Fruit fly (Drosophila melanogaster): Measurements from ENCODE around the gene fuss.

The fuss gene

dm6 chr4:980475-980856, 2.2 kb upstream of the fuss start:
- TF ChIP-seq CG3281 (GFP tag; optimal IDR thresholded peaks at IDR 0.05) (no peak), CG9876 (GFP tag; optimal IDR thresholded peaks at IDR 0.05) (no peak), CG14860 (GFP tag; IDR thresholded peaks at IDR 0.05; ENCODE audit: partially characterized antibody) (peak; percentile 76), CG31388 (GFP tag; optimal IDR thresholded peaks at IDR 0.05) (no peak), Nf-YB (GFP tag; optimal IDR thresholded peaks at IDR 0.05) (no peak), Myb (GFP tag; optimal IDR thresholded peaks at IDR 0.05) (no peak), Hr78 (GFP tag; optimal IDR thresholded peaks at IDR 0.05) (no peak), croc (GFP tag; conservative IDR thresholded peaks at IDR 0.05) (no peak), HmgZ (tag; optimal IDR thresholded peaks at IDR 0.05) (no peak), pnt (GFP tag; optimal IDR thresholded peaks at IDR 0.05) (no peak), CG1603 (tag; optimal IDR thresholded peaks at IDR 0.05) (no peak), CG9215 (GFP tag; IDR thresholded peaks at IDR 0.05) (no peak), MBD-R2 (GFP tag; IDR thresholded peaks at IDR 0.05) (no peak), jumu (GFP tag; optimal IDR thresholded peaks at IDR 0.05) (no peak), tna (GFP tag; IDR thresholded peaks at IDR 0.05; ENCODE audit: partially characterized antibody) (peak; percentile 54; the same call in 1 of the 2 replicates), Hmx (GFP tag; optimal IDR thresholded peaks at IDR 0.05) (no peak), gcm (GFP tag; optimal IDR thresholded peaks at IDR 0.05) (no peak), grn (GFP tag; optimal IDR thresholded peaks at IDR 0.05) (no peak), Oaz (GFP tag; IDR thresholded peaks at IDR 0.05) (no peak), Lim3 (GFP tag; IDR thresholded peaks at IDR 0.05) (no peak), H15 (GFP tag; IDR thresholded peaks at IDR 0.05) (no peak), hb (GFP tag; IDR thresholded peaks at IDR 0.05; ENCODE audit: partially characterized antibody) (peak; percentile 72; the same call in 1 of the 3 replicates), CG14014 (GFP tag; IDR thresholded peaks at IDR 0.05) (no peak), CG7271 (tag; optimal IDR thresholded peaks at IDR 0.05) (no peak), CG16813 (GFP tag; IDR thresholded peaks at IDR 0.05; ENCODE audit: partially characterized antibody) (peak; percentile 76), ewg (GFP tag; optimal IDR thresholded peaks at IDR 0.05) (no peak), CTCF (GFP tag; optimal IDR thresholded peaks at IDR 0.05) (no peak), CG18619 (GFP tag; optimal IDR thresholded peaks at IDR 0.05) (no peak), inv (GFP tag; IDR thresholded peaks at IDR 0.05; ENCODE audit: partially characterized antibody) (peak; percentile 35; the same call in 1 of the 2 replicates), ERR (GFP tag; optimal IDR thresholded peaks at IDR 0.05) (no peak), CG2199 (GFP tag; IDR thresholded peaks at IDR 0.05) (no peak), Dll (GFP tag; IDR thresholded peaks at IDR 0.05; ENCODE audit: partially characterized antibody) (peak; percentile 48; the same call in 1 of the 4 replicates), z (GFP tag; IDR thresholded peaks at IDR 0.05) (no peak), CG33213 (GFP tag; optimal IDR thresholded peaks at IDR 0.05) (no peak), CG3838 (GFP tag; optimal IDR thresholded peaks at IDR 0.05) (no peak), dati (GFP tag; IDR thresholded peaks at IDR 0.05) (no peak), ab (GFP tag; optimal IDR thresholded peaks at IDR 0.05) (no peak), CG13296 (GFP tag; optimal IDR thresholded peaks at IDR 0.05) (no peak), CG11247 (GFP tag; IDR thresholded peaks at IDR 0.05) (no peak), CG14050 (GFP tag; IDR thresholded peaks at IDR 0.05) (no peak), Sox100B (GFP tag; optimal IDR thresholded peaks at IDR 0.05) (no peak), CG10209 (GFP tag; optimal IDR thresholded peaks at IDR 0.05) (no peak), Xbp1 (GFP tag; optimal IDR thresholded peaks at IDR 0.05) (no peak), Deaf1 (tag; optimal IDR thresholded peaks at IDR 0.05) (no peak), ase (GFP tag; IDR thresholded peaks at IDR 0.05) (no peak), CG18262 (tag; optimal IDR thresholded peaks at IDR 0.05) (no peak), en (GFP tag; optimal IDR thresholded peaks at IDR 0.05) (no peak), CG17186 (GFP tag; optimal IDR thresholded peaks at IDR 0.05) (no peak), luna (GFP tag; optimal IDR thresholded peaks at IDR 0.05) (no peak), CG18476 (GFP tag; optimal IDR thresholded peaks at IDR 0.05) (no peak), CG18764 (GFP tag; optimal IDR thresholded peaks at IDR 0.05) (no peak), nerfin-2 (GFP tag; IDR thresholded peaks at IDR 0.05; ENCODE audit: partially characterized antibody) (peak; percentile 59; the same call in 1 of the 2 replicates)
